Fruit fly (Drosophila melanogaster): ENCODE measurements around the gene CG14292.

dm6 chr3R:18931725-18932124 lies 26.3 kb upstream of the CG14292 start:
- no peak for TF ChIP-seq Lpt (GFP tag; optimal IDR thresholded peaks at IDR 0.05)
- no peak for TF ChIP-seq CG11398 (GFP tag; optimal IDR thresholded peaks at IDR 0.05)
- TF ChIP-seq CG16779 (GFP tag; IDR thresholded peaks at IDR 0.05): no peak
- TF ChIP-seq ERR (GFP tag; optimal IDR thresholded peaks at IDR 0.05): no peak
- no peak for TF ChIP-seq Drgx (GFP tag; IDR thresholded peaks at IDR 0.05)
- no peak for TF ChIP-seq Pdp1 (GFP tag; optimal IDR thresholded peaks at IDR 0.05)
